Fruit fly (Drosophila melanogaster) whole organism, adult: ENCODE measurements around the gene Syp.
A peak's percentile ranks its signal among the peaks of the same experiment; 100 is the strongest.

Experiments
- CG14711 ChIP-seq: fragments of 200-800 bp; sonication (Bioruptor generic); optimal IDR thresholded peaks from 2 replicates; lab custom pipeline; 2018; ENCODE audit warnings: missing biosample characterization, mild to moderate bottlenecking, missing genetic modification characterization, moderate library complexity
- CG7045 ChIP-seq: fragments of 200-800 bp; sonication (Bioruptor generic); optimal IDR thresholded peaks from 2 replicates; lab custom pipeline; 2017; ENCODE audit warnings: missing biosample characterization, mild to moderate bottlenecking, missing genetic modification characterization
- Clk ChIP-seq: fragments of 200-800 bp; sonication (Bioruptor generic); optimal IDR thresholded peaks from 2 replicates; lab custom pipeline; 2017; ENCODE audit warnings: missing biosample characterization, missing genetic modification characterization
- pad ChIP-seq: fragments of 200-800 bp; sonication (Bioruptor generic); optimal IDR thresholded peaks from 3 replicates; lab custom pipeline; 2017; ENCODE audit warnings: missing biosample characterization, missing genetic modification characterization, mild to moderate bottlenecking, moderate library complexity, missing genetic modification reagents

dm6 chr3R:20778285-20778926 is 21.9 kb downstream of the Syp start:
- peak; percentile 99 for TF ChIP-seq Clk (GFP tag; lab: Kevin White, UChicago)
- TF ChIP-seq CG7045 (GFP tag; lab: Kevin White, UChicago) = peak; percentile 95
- peak; percentile 79 for TF ChIP-seq pad
- peak; percentile 77 for TF ChIP-seq CG14711 (tag; lab: Kevin White, UChicago)
